Worm (Caenorhabditis elegans): Measurements from ENCODE around the gene rpl-28.

DNA sequence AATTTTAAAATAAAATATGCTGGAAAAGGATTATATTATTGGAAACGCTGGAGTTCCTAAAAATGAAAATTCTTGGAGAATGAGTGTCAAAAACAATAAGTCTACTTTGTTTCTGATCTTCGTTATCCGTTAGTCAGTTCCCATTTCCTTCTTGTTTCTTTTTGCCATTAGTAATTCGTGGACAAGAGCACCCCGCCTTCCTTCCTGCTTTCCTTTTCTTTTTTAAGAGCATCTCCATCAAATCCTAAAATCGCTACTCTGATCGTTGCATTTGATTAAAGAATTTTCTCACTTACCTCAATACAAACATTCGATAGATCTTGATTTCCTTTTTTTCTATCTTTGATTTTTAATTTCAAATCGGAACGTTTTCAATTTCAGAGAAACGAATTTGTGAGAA is 48.1 kb downstream of the rpl-28 start, which contains the start of gene frpr-15:
- no peak for TF ChIP-seq fos-1 (tag; optimal IDR thresholded peaks at IDR 0.05)
- TF ChIP-seq ceh-28 (tag; optimal IDR thresholded peaks at IDR 0.05) = no peak
- TF ChIP-seq R02D3.7 (tag; optimal IDR thresholded peaks at IDR 0.05) = no peak
- TF ChIP-seq nhr-48 (tag; optimal IDR thresholded peaks at IDR 0.05) = no peak
- TF ChIP-seq F10B5.3 (tag; optimal IDR thresholded peaks at IDR 0.05) = no peak
- no peak for TF ChIP-seq skn-1 (tag; optimal IDR thresholded peaks at IDR 0.05)
- no peak for TF ChIP-seq lin-29 (GFP tag; IDR thresholded peaks at IDR 0.05)
- no peak for TF ChIP-seq snpc-4 (tag; optimal IDR thresholded peaks at IDR 0.05)
- no peak for TF ChIP-seq gei-8 (GFP tag; optimal IDR thresholded peaks at IDR 0.05)
- TF ChIP-seq snpc-1.2 (GFP tag; IDR thresholded peaks at IDR 0.05) = no peak
- no peak for TF ChIP-seq nhr-237 (tag; optimal IDR thresholded peaks at IDR 0.05)
- TF ChIP-seq lin-15B (tag; optimal IDR thresholded peaks at IDR 0.05) = no peak
- TF ChIP-seq ztf-7 (tag; optimal IDR thresholded peaks at IDR 0.05) = no peak
